Worm (Caenorhabditis elegans) whole organism, L4/young adult: Measurements from ENCODE around the gene acs-4.

ENCODE experiments used
- W03F9.2 ChIP-seq: fragments of 150-350 bp; optimal IDR thresholded peaks from 2 replicates; lab custom pipeline; 2014; ENCODE audit warnings: missing biosample characterization, missing genetic modification characterization
- dao-5 ChIP-seq: sonication (generic microtip); optimal IDR thresholded peaks from 2 replicates; lab custom pipeline; 2016; ENCODE audit warnings: missing genotype, missing genetic modification characterization, moderate library complexity, missing compliant biosample characterization
- him-1 ChIP-seq: sonication (generic microtip); optimal IDR thresholded peaks from 2 replicates; lab custom pipeline; 2016; ENCODE audit warnings: missing genotype, missing genetic modification reagents, missing genetic modification characterization, missing compliant biosample characterization

ce11 chrIII:7140228-7140710, 27.4 kb upstream of the acs-4 start:
- TF ChIP-seq dao-5 (tag; lab: Kevin White, UChicago) (no peak), him-1 (tag; lab: Kevin White, UChicago) (no peak), W03F9.2 (no peak)
